Fruit fly (Drosophila melanogaster): ENCODE data around the gene CG9281.

CG9281 gene

dm6 chrX:15697581-15698208 lies 12.6 kb downstream of the CG9281 start (continued):
- peak; percentile 85 for TF ChIP-seq CG17385 (GFP tag; optimal IDR thresholded peaks at IDR 0.05)
- no peak for TF ChIP-seq Asciz (GFP tag; optimal IDR thresholded peaks at IDR 0.05)
- TF ChIP-seq CG10543 (GFP tag; optimal IDR thresholded peaks at IDR 0.05), result peak; percentile 97
- TF ChIP-seq Ravus (GFP tag; IDR thresholded peaks at IDR 0.05), result peak; percentile 81
- peak; percentile 79 for TF ChIP-seq salm (tag; optimal IDR thresholded peaks at IDR 0.05)
- TF ChIP-seq vvl (GFP tag; IDR thresholded peaks at IDR 0.05), result peak; percentile 97
- TF ChIP-seq emc (GFP tag; optimal IDR thresholded peaks at IDR 0.05), result no peak
- peak; percentile 37 for TF ChIP-seq CG17912 (GFP tag; optimal IDR thresholded peaks at IDR 0.05)
- TF ChIP-seq CG4820 (GFP tag; optimal IDR thresholded peaks at IDR 0.05), result peak; percentile 89
- peak; percentile 40 for TF ChIP-seq pum (GFP tag; optimal IDR thresholded peaks at IDR 0.05)
- TF ChIP-seq CG13123 (GFP tag; optimal IDR thresholded peaks at IDR 0.05), result peak; percentile 60
- TF ChIP-seq CG31365 (tag; optimal IDR thresholded peaks at IDR 0.05), result peak; percentile 70
- TF ChIP-seq cato (GFP tag; optimal IDR thresholded peaks at IDR 0.05; ENCODE audit: borderline replicate concordance), result peak; percentile 78
- TF ChIP-seq bigmax (GFP tag; optimal IDR thresholded peaks at IDR 0.05), result peak; percentile 3
- peak; percentile 89 for TF ChIP-seq Abd-B (GFP tag; optimal IDR thresholded peaks at IDR 0.05)
- peak; percentile 74 for TF ChIP-seq Dp (GFP tag; optimal IDR thresholded peaks at IDR 0.05)
- TF ChIP-seq Tbp (GFP tag; optimal IDR thresholded peaks at IDR 0.05), result no peak
- TF ChIP-seq Side (GFP tag; optimal IDR thresholded peaks at IDR 0.05), result peak; percentile 51
- peak; percentile 76 for TF ChIP-seq Nf-YC (tag; optimal IDR thresholded peaks at IDR 0.05)
- no peak for TF ChIP-seq Camta (GFP tag; optimal IDR thresholded peaks at IDR 0.05)
- TF ChIP-seq CG10959 (GFP tag; IDR thresholded peaks at IDR 0.05), result peak; percentile 91
- TF ChIP-seq CG11093 (GFP tag; IDR thresholded peaks at IDR 0.05), result peak; percentile 87
- TF ChIP-seq CG4854 (GFP tag; optimal IDR thresholded peaks at IDR 0.05), result peak; percentile 67
- TF ChIP-seq hbn (GFP tag; IDR thresholded peaks at IDR 0.05; ENCODE audit: partially characterized antibody), result no peak
- TF ChIP-seq CG7928 (GFP tag; optimal IDR thresholded peaks at IDR 0.05), result peak; percentile 45
- 0 out of 4 replicates have a peak, but pooled peaks have one; percentile 39 for TF ChIP-seq chinmo (GFP tag; IDR thresholded peaks at IDR 0.05; ENCODE audit: partially characterized antibody)
- TF ChIP-seq gem (tag; optimal IDR thresholded peaks at IDR 0.05), result peak; percentile 96
- peak; percentile 85 for TF ChIP-seq CG3407 (GFP tag; optimal IDR thresholded peaks at IDR 0.05)
- no peak for TF ChIP-seq Neu2 (GFP tag; optimal IDR thresholded peaks at IDR 0.05; ENCODE audit: borderline replicate concordance)
- no peak for TF ChIP-seq CG9609 (GFP tag; optimal IDR thresholded peaks at IDR 0.05)
- TF ChIP-seq vnd (GFP tag; IDR thresholded peaks at IDR 0.05; ENCODE audit: partially characterized antibody), result no peak
- no peak for TF ChIP-seq insv (GFP tag; optimal IDR thresholded peaks at IDR 0.05)
- peak; percentile 92 for TF ChIP-seq grau (tag; optimal IDR thresholded peaks at IDR 0.05)
- peak; percentile 51 for TF ChIP-seq Hey (tag; optimal IDR thresholded peaks at IDR 0.05)
- no peak for TF ChIP-seq sima (GFP tag; optimal IDR thresholded peaks at IDR 0.05)
- TF ChIP-seq CG42726 (GFP tag; IDR thresholded peaks at IDR 0.05; ENCODE audit: partially characterized antibody), result 0 out of 2 replicates have a peak, but pooled peaks have one; percentile 42
- TF ChIP-seq CG1603 (tag; optimal IDR thresholded peaks at IDR 0.05), result peak; percentile 88
- peak; percentile 45 for TF ChIP-seq CG33557 (GFP tag; optimal IDR thresholded peaks at IDR 0.05)
- peak; percentile 89 for TF ChIP-seq E2f2 (GFP tag; IDR thresholded peaks at IDR 0.05)
- TF ChIP-seq HLH4C (GFP tag; IDR thresholded peaks at IDR 0.05; ENCODE audit: partially characterized antibody), result no peak
- TF ChIP-seq CG4617 (GFP tag; optimal IDR thresholded peaks at IDR 0.05; ENCODE audit: borderline replicate concordance), result peak; percentile 77
- TF ChIP-seq Eip74EF (GFP tag; optimal IDR thresholded peaks at IDR 0.05), result peak in 1 of 2 experiments; percentile 100
- TF ChIP-seq sens-2 (GFP tag; IDR thresholded peaks at IDR 0.05), result peak; percentile 89
- TF ChIP-seq dysf (GFP tag; IDR thresholded peaks at IDR 0.05), result peak; percentile 96
- TF ChIP-seq HLH3B (GFP tag; IDR thresholded peaks at IDR 0.05), result peak; percentile 94
- no peak for TF ChIP-seq h (optimal IDR thresholded peaks at IDR 0.05)
- TF ChIP-seq CG11695 (GFP tag; IDR thresholded peaks at IDR 0.05), result peak; percentile 92
- TF ChIP-seq CG9727 (GFP tag; optimal IDR thresholded peaks at IDR 0.05), result peak; percentile 92
- TF ChIP-seq Hsf (GFP tag; optimal IDR thresholded peaks at IDR 0.05), result peak; percentile 84

Measured in whole organism, embryonic.